Worm (Caenorhabditis elegans) whole organism, L4 larva: Measurements from ENCODE around the gene srm-6.

Experiments used
- F26F4.8 ChIP-seq: fragments of 200-800 bp; sonication (Bioruptor generic); conservative IDR thresholded peaks from 2 replicates; pipeline ENCODE4 v1.3.6; 2022; ENCODE audit warnings: missing genetic modification characterization, missing compliant biosample characterization
- R02D3.7 ChIP-seq: fragments of 150-350 bp; sonication (generic microtip); optimal IDR thresholded peaks from 3 replicates; lab custom pipeline; 2014; ENCODE audit warnings: missing biosample characterization, missing genetic modification characterization
- Y48G9A.11 ChIP-seq: fragments of 200-800 bp; sonication (Bioruptor generic); IDR thresholded peaks from 2 replicates; pipeline ENCODE4 v1.3.6; 2022; ENCODE audit warnings: missing genetic modification reagents, missing genetic modification characterization, missing compliant biosample characterization
- Y75B8A.6 ChIP-seq: fragments of 200-800 bp; sonication (Bioruptor generic); IDR thresholded peaks from 2 replicates; pipeline ENCODE4 v1.3.6; 2022; ENCODE audit warnings: missing genetic modification reagents, missing genetic modification characterization, missing compliant biosample characterization
- ZK546.5 ChIP-seq, 2 experiments: sonication (generic microtip); optimal IDR thresholded peaks; 2 replicates each; lab custom pipeline; 2017; ENCODE audit warnings: missing biosample characterization in 2 of 2, missing genetic modification characterization in 2 of 2
- arid-1 ChIP-seq: fragments of 200-800 bp; sonication (Bioruptor generic); conservative IDR thresholded peaks from 2 replicates; pipeline ENCODE4 v1.3.6; 2022; ENCODE audit warnings: missing genetic modification reagents, missing genetic modification characterization, missing compliant biosample characterization
- ceh-20 ChIP-seq: fragments of 200-800 bp; sonication (Bioruptor generic); IDR thresholded peaks from 2 replicates; pipeline ENCODE4 v1.3.6; 2022; ENCODE audit warnings: missing genetic modification reagents, missing genetic modification characterization, missing compliant biosample characterization
- ceh-28 ChIP-seq: fragments of 150-350 bp; optimal IDR thresholded peaks from 2 replicates; lab custom pipeline; 2014; ENCODE audit warnings: missing biosample characterization, missing genetic modification reagents, missing genetic modification characterization
- ceh-32 ChIP-seq: sonication (generic microtip); optimal IDR thresholded peaks from 2 replicates; lab custom pipeline; 2016; ENCODE audit warnings: mild to moderate bottlenecking, missing genetic modification characterization, missing compliant biosample characterization; ENCODE audit not compliant: poor library complexity
- ceh-62 ChIP-seq: sonication (generic microtip); optimal IDR thresholded peaks from 2 replicates; lab custom pipeline; 2017; ENCODE audit warnings: missing biosample characterization, missing genetic modification characterization
- ceh-82 ChIP-seq: sonication (generic microtip); optimal IDR thresholded peaks from 2 replicates; lab custom pipeline; 2017; ENCODE audit warnings: missing biosample characterization, missing genetic modification characterization
- daf-12 ChIP-seq: fragments of 150-350 bp; optimal IDR thresholded peaks from 2 replicates; lab custom pipeline; 2014; ENCODE audit warnings: missing biosample characterization, missing genetic modification reagents, missing genetic modification characterization
- daf-16 ChIP-seq, 3 experiments: sonication (generic microtip); optimal IDR thresholded peaks; 2 replicates each; lab custom pipeline; 2016 to 2017; ENCODE audit warnings: missing genetic modification characterization in 3 of 3, missing genetic modification reagents in 3 of 3, mild to moderate bottlenecking in 2 of 3, missing compliant biosample characterization in 2 of 3, missing biosample characterization in 1 of 3, moderate library complexity in 1 of 3
- daf-8 ChIP-seq: fragments of 200-800 bp; sonication (Bioruptor generic); IDR thresholded peaks from 2 replicates; pipeline ENCODE4 v1.3.6; 2022; ENCODE audit warnings: missing genetic modification characterization, missing compliant biosample characterization
- dmd-8 ChIP-seq: fragments of 200-800 bp; sonication (Bioruptor generic); IDR thresholded peaks from 2 replicates; pipeline ENCODE4 v1.3.6; 2022; ENCODE audit warnings: missing genetic modification characterization, missing compliant biosample characterization
- dmd-9 ChIP-seq: fragments of 200-800 bp; sonication (Bioruptor generic); IDR thresholded peaks from 2 replicates; pipeline ENCODE4 v1.3.6; 2022; ENCODE audit warnings: missing genetic modification reagents, missing genetic modification characterization, missing compliant biosample characterization
- dpl-1 ChIP-seq: fragments of 150-350 bp; optimal IDR thresholded peaks from 2 replicates; lab custom pipeline; 2014; ENCODE audit warnings: missing biosample characterization, missing genetic modification reagents, missing genetic modification characterization
- duxl-1 ChIP-seq: sonication (generic microtip); optimal IDR thresholded peaks from 2 replicates; lab custom pipeline; 2016; ENCODE audit warnings: mild to moderate bottlenecking, missing genetic modification characterization, moderate library complexity, missing compliant biosample characterization; ENCODE audit not compliant: poor library complexity
- egl-27 ChIP-seq: sonication (generic microtip); optimal IDR thresholded peaks from 3 replicates; lab custom pipeline; 2017; ENCODE audit warnings: missing biosample characterization, missing genetic modification reagents, missing genetic modification characterization
- egl-43 ChIP-seq: fragments of 200-800 bp; sonication (Bioruptor generic); IDR thresholded peaks from 2 replicates; pipeline ENCODE4 v1.3.6; 2022; ENCODE audit warnings: missing genetic modification reagents, missing genetic modification characterization, missing compliant biosample characterization
- fos-1 ChIP-seq: fragments of 150-350 bp; optimal IDR thresholded peaks from 2 replicates; lab custom pipeline; 2014; ENCODE audit warnings: missing biosample characterization, missing genetic modification characterization
- gei-8 ChIP-seq: fragments of 200-800 bp; sonication (Bioruptor generic); optimal IDR thresholded peaks from 2 replicates; lab custom pipeline; 2018; ENCODE audit warnings: mild to moderate bottlenecking, missing genetic modification characterization, missing compliant biosample characterization
- hlh-30 ChIP-seq: sonication (generic microtip); optimal IDR thresholded peaks from 2 replicates; lab custom pipeline; 2017; ENCODE audit warnings: antibody characterized with exemption, mild to moderate bottlenecking, missing genetic modification characterization, missing compliant biosample characterization; ENCODE audit not compliant: insufficient read depth
- hmg-1.1 ChIP-seq: fragments of 200-800 bp; sonication (Bioruptor generic); IDR thresholded peaks from 2 replicates; pipeline ENCODE4 v1.3.6; 2022; ENCODE audit warnings: missing genetic modification reagents, missing genetic modification characterization, missing compliant biosample characterization
- lin-13 ChIP-seq: fragments of 150-350 bp; optimal IDR thresholded peaks from 2 replicates; lab custom pipeline; 2014; ENCODE audit warnings: missing biosample characterization, missing genetic modification reagents, missing genetic modification characterization
- lin-29 ChIP-seq: fragments of 200-800 bp; sonication (Bioruptor generic); IDR thresholded peaks from 2 replicates; pipeline ENCODE4 v1.3.6; 2022; ENCODE audit warnings: missing genetic modification reagents, missing genetic modification characterization, missing compliant biosample characterization
- madf-5 ChIP-seq, 2 experiments: fragments of 200-800 bp; sonication (Bioruptor generic); IDR thresholded peaks; 2 replicates each; pipeline ENCODE4 v1.3.6; 2022; ENCODE audit warnings: missing compliant biosample characterization in 2 of 2, missing genetic modification characterization in 2 of 2
- madf-9 ChIP-seq: fragments of 200-800 bp; sonication (Bioruptor generic); conservative IDR thresholded peaks from 2 replicates; pipeline ENCODE4 v1.3.6; 2022; ENCODE audit warnings: missing genetic modification reagents, missing genetic modification characterization, missing compliant biosample characterization
- mdl-1 ChIP-seq, 2 experiments: fragments of 150-350 bp in 1 of 2; sonication (generic microtip) in 1 of 2; optimal IDR thresholded peaks; 2 replicates each; lab custom pipeline; 2014 to 2017; ENCODE audit warnings: missing biosample characterization in 2 of 2, missing genetic modification characterization in 2 of 2
- mdt-29 ChIP-seq: fragments of 200-800 bp; sonication (Bioruptor generic); IDR thresholded peaks from 2 replicates; pipeline ENCODE4 v1.3.6; 2022; ENCODE audit warnings: missing genetic modification reagents, missing genetic modification characterization, missing compliant biosample characterization
- nhr-102 ChIP-seq: sonication (generic microtip); optimal IDR thresholded peaks from 2 replicates; lab custom pipeline; 2016; ENCODE audit warnings: mild to moderate bottlenecking, missing genetic modification characterization, moderate library complexity, missing compliant biosample characterization
- nhr-41 ChIP-seq: fragments of 200-800 bp; sonication (Bioruptor generic); IDR thresholded peaks from 2 replicates; pipeline ENCODE4 v1.3.6; 2022; ENCODE audit warnings: missing genetic modification reagents, missing genetic modification characterization, missing compliant biosample characterization
- nhr-6 ChIP-seq: fragments of 150-350 bp; optimal IDR thresholded peaks from 2 replicates; lab custom pipeline; 2014; ENCODE audit warnings: missing biosample characterization, missing genetic modification characterization
- php-3 ChIP-seq: fragments of 200-800 bp; sonication (Bioruptor generic); IDR thresholded peaks from 2 replicates; pipeline ENCODE4 v1.3.6; 2022; ENCODE audit warnings: missing genetic modification reagents, missing genetic modification characterization, missing compliant biosample characterization
- rbr-2 ChIP-seq: sonication (generic microtip); optimal IDR thresholded peaks from 2 replicates; lab custom pipeline; 2016; ENCODE audit warnings: missing genotype, missing genetic modification characterization, missing compliant biosample characterization
- sdz-12 ChIP-seq: fragments of 200-800 bp; sonication (Bioruptor generic); optimal IDR thresholded peaks from 2 replicates; lab custom pipeline; 2018; ENCODE audit warnings: mild to moderate bottlenecking, missing genetic modification characterization, missing compliant biosample characterization
- set-16 ChIP-seq: fragments of 200-800 bp; sonication (Bioruptor generic); IDR thresholded peaks from 2 replicates; pipeline ENCODE4 v1.3.6; 2022; ENCODE audit warnings: missing genetic modification reagents, missing genetic modification characterization, missing compliant biosample characterization
- skn-1 ChIP-seq: fragments of 150-350 bp; optimal IDR thresholded peaks from 2 replicates; lab custom pipeline; 2014; ENCODE audit warnings: missing biosample characterization, missing genetic modification characterization
- snpc-1.2 ChIP-seq: fragments of 200-800 bp; sonication (Bioruptor generic); IDR thresholded peaks from 2 replicates; pipeline ENCODE4 v1.3.6; 2022; ENCODE audit warnings: missing genetic modification reagents, missing genetic modification characterization, missing compliant biosample characterization
- spr-1 ChIP-seq: sonication (generic microtip); optimal IDR thresholded peaks from 2 replicates; lab custom pipeline; 2016; ENCODE audit warnings: mild to moderate bottlenecking, missing genetic modification characterization, missing compliant biosample characterization
- spr-3 ChIP-seq: fragments of 200-800 bp; sonication (Bioruptor generic); optimal IDR thresholded peaks from 2 replicates; lab custom pipeline; 2018; ENCODE audit warnings: mild to moderate bottlenecking, missing genetic modification characterization, missing compliant biosample characterization
- tra-1 ChIP-seq: fragments of 200-800 bp; sonication (Bioruptor generic); IDR thresholded peaks from 2 replicates; pipeline ENCODE4 v1.3.6; 2022; ENCODE audit warnings: missing genetic modification reagents, missing genetic modification characterization, missing compliant biosample characterization
- unc-130 ChIP-seq: sonication (generic microtip); optimal IDR thresholded peaks from 2 replicates; lab custom pipeline; 2016; ENCODE audit warnings: missing genetic modification reagents, missing genetic modification characterization, missing compliant biosample characterization
- unc-39 ChIP-seq: sonication (generic microtip); optimal IDR thresholded peaks from 2 replicates; lab custom pipeline; 2017; ENCODE audit warnings: missing biosample characterization, missing genetic modification characterization
- unc-62 ChIP-seq, 3 experiments: fragments of 150-350 bp in 1 of 3; sonication (generic microtip); optimal IDR thresholded peaks in 2 of 3; peaks in 1 of 3; 1 replicate in 1 of 3; 2 replicates in 2 of 3; lab custom pipeline; 2014 to 2017; ENCODE audit warnings: missing biosample characterization in 3 of 3, missing genetic modification characterization in 3 of 3, missing genetic modification reagents in 3 of 3, missing genotype in 1 of 3
- vab-7 ChIP-seq: fragments of 200-800 bp; sonication (Bioruptor generic); IDR thresholded peaks from 2 replicates; pipeline ENCODE4 v1.3.6; 2022; ENCODE audit warnings: missing genetic modification reagents, missing genetic modification characterization, missing compliant biosample characterization
- zip-11 ChIP-seq: fragments of 200-800 bp; sonication (Bioruptor generic); IDR thresholded peaks from 2 replicates; pipeline ENCODE4 v1.3.6; 2022; ENCODE audit warnings: missing genetic modification characterization, missing compliant biosample characterization
- ztf-7 ChIP-seq: fragments of 150-350 bp; optimal IDR thresholded peaks from 2 replicates; lab custom pipeline; 2014; ENCODE audit warnings: missing biosample characterization, missing genetic modification characterization

The srm-6 gene

ce11 chrV:14350498-14350897 is 13.7 kb downstream of the srm-6 start (continued):
- TF ChIP-seq skn-1 (tag; lab: Kevin White, UChicago) (no peak), tra-1 (GFP tag; lab: Robert Waterston, UW) (no peak), Y75B8A.6 (GFP tag; lab: Robert Waterston, UW) (no peak), fos-1 (tag; lab: Kevin White, UChicago) (no peak), lin-29 (GFP tag; lab: Robert Waterston, UW) (no peak), sdz-12 (GFP tag; lab: Kevin White, UChicago) (no peak), duxl-1 (tag; lab: Kevin White, UChicago) (no peak), ZK546.5 (tag; optimal IDR thresholded peaks at IDR 0.05; lab: Kevin White, UChicago) (no peak), daf-16 (GFP tag; optimal IDR thresholded peaks at IDR 0.05; lab: Kevin White, UChicago) (no peak), daf-16 (tag; optimal IDR thresholded peaks at IDR 0.05; lab: Kevin White, UChicago) (peak; percentile 40), daf-12 (no peak), egl-27 (no peak), daf-8 (GFP tag; lab: Robert Waterston, UW) (no peak), unc-130 (GFP tag; lab: Kevin White, UChicago) (no peak), gei-8 (GFP tag; lab: Kevin White, UChicago) (no peak), set-16 (GFP tag; lab: Robert Waterston, UW) (no peak), ceh-20 (no peak), lin-13 (GFP tag; lab: Kevin White, UChicago) (peak; percentile 26), F26F4.8 (no peak)

ce11 chrV:14350949-14351348 is 14.2 kb downstream of the srm-6 start:
- TF ChIP-seq egl-43 (peak; percentile 86), gei-8 (GFP tag; lab: Kevin White, UChicago) (no peak), rbr-2 (tag; lab: Kevin White, UChicago) (peak; percentile 86), dpl-1 (GFP tag; lab: Kevin White, UChicago) (peak; percentile 74), duxl-1 (tag; lab: Kevin White, UChicago) (peak; percentile 23), ceh-82 (tag; lab: Kevin White, UChicago) (no peak), madf-5 (GFP tag; IDR thresholded peaks at IDR 0.05; lab: Robert Waterston, UW) (no peak), Y48G9A.11 (no peak), ceh-28 (no peak), spr-3 (no peak), ceh-62 (tag; lab: Kevin White, UChicago) (no peak), vab-7 (peak; percentile 70), mdl-1 (tag; optimal IDR thresholded peaks at IDR 0.05; lab: Kevin White, UChicago) (peak; percentile 23 to 70), hmg-1.1 (peak; percentile 91), unc-39 (tag; lab: Kevin White, UChicago) (no peak), snpc-1.2 (GFP tag; lab: Robert Waterston, UW) (no peak), mdt-29 (GFP tag; lab: Robert Waterston, UW) (peak; percentile 59; the same call in 1 of the 2 replicates), ceh-20 (peak; percentile 76; the same call in 1 of the 2 replicates), fos-1 (tag; lab: Kevin White, UChicago) (no peak), nhr-6 (tag; lab: Kevin White, UChicago) (peak; percentile 98), R02D3.7 (tag; lab: Kevin White, UChicago) (no peak), ztf-7 (tag; lab: Kevin White, UChicago) (no peak), php-3 (GFP tag; lab: Robert Waterston, UW) (no peak), unc-62 (GFP tag; optimal IDR thresholded peaks at IDR 0.05 in 1 of 2; lab: Kevin White, UChicago) (no peak), unc-62 (tag; optimal IDR thresholded peaks at IDR 0.05; lab: Kevin White, UChicago) (no peak), zip-11 (no peak), dmd-9 (peak; percentile 63; the same call in 1 of the 2 replicates), spr-1 (tag; lab: Kevin White, UChicago) (peak; percentile 42), nhr-102 (tag; lab: Kevin White, UChicago) (peak; percentile 11), nhr-41 (GFP tag; lab: Robert Waterston, UW) (0 out of 2 replicates have a peak, but pooled peaks have one; percentile 40), hlh-30 (peak; percentile 67), ceh-32 (no peak), arid-1 (GFP tag; lab: Robert Waterston, UW) (0 out of 2 replicates have a peak, but pooled peaks have one; percentile 5), dmd-8 (GFP tag; lab: Robert Waterston, UW) (no peak), daf-8 (GFP tag; lab: Robert Waterston, UW) (no peak), madf-9 (0 out of 2 replicates have a peak, but pooled peaks have one; percentile 38)
